Fruit fly (Drosophila melanogaster) whole organism, wandering third instar larva: ENCODE measurements around the gene dtr.

Experiments
- Abd-B ChIP-seq: fragments of >200 bp; optimal IDR thresholded peaks from 2 replicates; lab custom pipeline; 2017; ENCODE audit warnings: missing biosample characterization, missing genetic modification characterization
- CG32264 ChIP-seq: fragments of 200-800 bp; sonication (Bioruptor generic); optimal IDR thresholded peaks from 2 replicates; lab custom pipeline; 2016; ENCODE audit warnings: missing biosample characterization, missing genetic modification characterization
- Dif ChIP-seq: fragments of 200-275, 200-300 bp; sonication (Bioruptor generic); optimal IDR thresholded peaks from 2 replicates; lab custom pipeline; 2018; ENCODE audit warnings: missing biosample characterization, missing genetic modification characterization; ENCODE audit not compliant: partially characterized antibody
- Myc ChIP-seq: fragments of >200 bp; optimal IDR thresholded peaks from 2 replicates; lab custom pipeline; 2017
- Sp1 ChIP-seq: fragments of 200-800 bp; sonication (Bioruptor generic); optimal IDR thresholded peaks from 3 replicates; lab custom pipeline; 2019; ENCODE audit warnings: missing biosample characterization, mild to moderate bottlenecking, missing genetic modification characterization, moderate library complexity
- brk ChIP-seq: fragments of 200-800 bp; sonication (Bioruptor generic); optimal IDR thresholded peaks from 2 replicates; lab custom pipeline; 2016; ENCODE audit warnings: missing biosample characterization, mild to moderate bottlenecking, missing genetic modification characterization
- dl ChIP-seq, 2 experiments: fragments of 175-275, 200-275 bp in 1 of 2; fragments of 200-275 bp in 1 of 2; sonication (Bioruptor generic); optimal IDR thresholded peaks; lab custom pipeline; 2018; ENCODE audit warnings: mild to moderate bottlenecking in 2 of 2, missing biosample characterization in 2 of 2, missing genetic modification characterization in 2 of 2, moderate library complexity in 2 of 2; ENCODE audit not compliant: partially characterized antibody in 2 of 2, insufficient read depth in 1 of 2
- foxo ChIP-seq, 2 experiments: fragments of 200-800 bp; sonication (Bioruptor generic); optimal IDR thresholded peaks; 2 replicates in 1 of 2; 3 replicates in 1 of 2; lab custom pipeline; 2016 to 2017; ENCODE audit warnings: missing biosample characterization in 2 of 2, missing genetic modification characterization in 2 of 2
- h ChIP-seq: fragments of 200-800 bp; sonication (Bioruptor generic); optimal IDR thresholded peaks from 3 replicates; lab custom pipeline; 2016; ENCODE audit warnings: missing biosample characterization, mild to moderate bottlenecking, missing genetic modification characterization
- lola ChIP-seq: fragments of >200 bp; optimal IDR thresholded peaks from 2 replicates; lab custom pipeline; 2017; ENCODE audit warnings: missing biosample characterization, missing genetic modification characterization
- pan ChIP-seq: fragments of >200 bp; optimal IDR thresholded peaks from 2 replicates; lab custom pipeline; 2017

- TF ChIP-seq pan (lab: Kevin White, UChicago) = no peak
- no peak for TF ChIP-seq Sp1 (GFP tag; lab: Kevin White, UChicago)
- TF ChIP-seq CG32264 (GFP tag; lab: Kevin White, UChicago) = peak; percentile 20
- no peak for TF ChIP-seq lola
- no peak for TF ChIP-seq Abd-B (GFP tag; lab: Kevin White, UChicago)
- TF ChIP-seq Myc (lab: Kevin White, UChicago) = no peak
- TF ChIP-seq Dif (GFP tag; lab: Kevin White, UChicago) = no peak
- TF ChIP-seq brk (GFP tag; lab: Kevin White, UChicago) = peak; percentile 31
- no peak for TF ChIP-seq dl (GFP tag; optimal IDR thresholded peaks at IDR 0.05; lab: Kevin White, UChicago; ENCODE audit: insufficient read depth in 1 of 2, partially characterized antibody in 2 of 2)
- TF ChIP-seq foxo (GFP tag; optimal IDR thresholded peaks at IDR 0.05; lab: Kevin White, UChicago) = peak; percentile 19 to 68
- peak; percentile 85 for TF ChIP-seq h (GFP tag; lab: Kevin White, UChicago)
Measured at dm6 chr2L:21370886-21371285, 9.9 kb downstream of the dtr start, which contains the start of gene CG8665.
